Worm (Caenorhabditis elegans): ENCODE results near the gene sec-61.G.

ce11 chrV:10937294-10937693 is 40.4 kb upstream of the sec-61.G start:
- no peak for TF ChIP-seq ref-2 (tag; optimal IDR thresholded peaks at IDR 0.05)
- TF ChIP-seq nhr-11 (tag; optimal IDR thresholded peaks at IDR 0.05) = no peak
- no peak for TF ChIP-seq odd-2 (tag; optimal IDR thresholded peaks at IDR 0.05)
- TF ChIP-seq pag-3 (tag; optimal IDR thresholded peaks at IDR 0.05; ENCODE audit: borderline replicate concordance) = no peak
- TF ChIP-seq fkh-10 (GFP tag; optimal IDR thresholded peaks at IDR 0.05) = no peak
- TF ChIP-seq ceh-48 (tag; optimal IDR thresholded peaks at IDR 0.05) = no peak
- no peak for TF ChIP-seq unc-86 (tag; optimal IDR thresholded peaks at IDR 0.05)
- no peak for TF ChIP-seq nfya-1 (tag; optimal IDR thresholded peaks at IDR 0.05)
- TF ChIP-seq syd-9 (tag; optimal IDR thresholded peaks at IDR 0.05) = no peak
- no peak for TF ChIP-seq ahr-1 (tag; optimal IDR thresholded peaks at IDR 0.05)
